Fruit fly (Drosophila melanogaster): Measurements from ENCODE around the gene CG4553.

CG4553 gene

dm6 chr3R:25472635-25473552, 3.8 kb downstream of the CG4553 start, which contains the start of the genes Fur1 and Vps33B (continued):
- TF ChIP-seq abd-A (tag; optimal IDR thresholded peaks at IDR 0.05), result peak; percentile 91
- peak; percentile 92 for TF ChIP-seq jing (GFP tag; optimal IDR thresholded peaks at IDR 0.05)
- TF ChIP-seq CG33557 (GFP tag; optimal IDR thresholded peaks at IDR 0.05), result peak; percentile 94
- peak; percentile 91 for TF ChIP-seq Hey (tag; optimal IDR thresholded peaks at IDR 0.05)
- peak; percentile 92 for TF ChIP-seq p53 (GFP tag; optimal IDR thresholded peaks at IDR 0.05)
- TF ChIP-seq klu (GFP tag; IDR thresholded peaks at IDR 0.05), result peak; percentile 95
- TF ChIP-seq CG13287 (GFP tag; IDR thresholded peaks at IDR 0.05; ENCODE audit: partially characterized antibody), result peak; percentile 80
- peak; percentile 86 for TF ChIP-seq C15 (GFP tag; IDR thresholded peaks at IDR 0.05)
- TF ChIP-seq zf30C (GFP tag; optimal IDR thresholded peaks at IDR 0.05), result no peak
- TF ChIP-seq ems (GFP tag; optimal IDR thresholded peaks at IDR 0.05), result peak; percentile 98
- peak; percentile 93 for TF ChIP-seq esg (GFP tag; conservative IDR thresholded peaks at IDR 0.05)
- peak; percentile 75 for TF ChIP-seq pzg (GFP tag; optimal IDR thresholded peaks at IDR 0.05)
- peak; percentile 94 for TF ChIP-seq lbe (GFP tag; optimal IDR thresholded peaks at IDR 0.05)
- TF ChIP-seq CG1647 (GFP tag; optimal IDR thresholded peaks at IDR 0.05), result peak; percentile 98
- peak; percentile 97 to 98 for TF ChIP-seq Hr51 (GFP tag; optimal IDR thresholded peaks at IDR 0.05)
- TF ChIP-seq fd64A (GFP tag; optimal IDR thresholded peaks at IDR 0.05), result peak; percentile 80
- TF ChIP-seq H2.0 (GFP tag; IDR thresholded peaks at IDR 0.05), result peak; percentile 94
- TF ChIP-seq Fer3 (tag; optimal IDR thresholded peaks at IDR 0.05), result peak; percentile 94
- TF ChIP-seq Dp (GFP tag; optimal IDR thresholded peaks at IDR 0.05), result peak; percentile 32
- TF ChIP-seq mld (GFP tag; IDR thresholded peaks at IDR 0.05; ENCODE audit: partially characterized antibody), result peak; percentile 67; the same call in 1 of the 3 replicates
- TF ChIP-seq CG4328 (GFP tag; optimal IDR thresholded peaks at IDR 0.05), result peak; percentile 96
- peak; percentile 97 for TF ChIP-seq Meics (GFP tag; optimal IDR thresholded peaks at IDR 0.05)
- peak; percentile 92 for TF ChIP-seq CG3838 (GFP tag; optimal IDR thresholded peaks at IDR 0.05)
- TF ChIP-seq CG1832 (GFP tag; optimal IDR thresholded peaks at IDR 0.05), result no peak
- TF ChIP-seq fu2 (GFP tag; optimal IDR thresholded peaks at IDR 0.05), result peak; percentile 98
- peak; percentile 97 for TF ChIP-seq B-H2 (GFP tag; optimal IDR thresholded peaks at IDR 0.05)
- peak; percentile 95 for TF ChIP-seq MBD-R2 (GFP tag; IDR thresholded peaks at IDR 0.05)
- peak; percentile 97 for TF ChIP-seq CG2678 (tag; optimal IDR thresholded peaks at IDR 0.05)
- peak; percentile 99 for TF ChIP-seq ind (GFP tag; optimal IDR thresholded peaks at IDR 0.05)
- TF ChIP-seq gsb (GFP tag; IDR thresholded peaks at IDR 0.05), result peak; percentile 90
- TF ChIP-seq Ptx1 (GFP tag; IDR thresholded peaks at IDR 0.05), result peak; percentile 96
- TF ChIP-seq CG34376 (GFP tag; optimal IDR thresholded peaks at IDR 0.05), result peak; percentile 96
- peak; percentile 85 for TF ChIP-seq CG17802 (tag; optimal IDR thresholded peaks at IDR 0.05)
- peak; percentile 98 for TF ChIP-seq CG12391 (tag; optimal IDR thresholded peaks at IDR 0.05)
- TF ChIP-seq CG4404 (GFP tag; IDR thresholded peaks at IDR 0.05), result peak; percentile 94
- peak; percentile 94 for TF ChIP-seq mirr (GFP tag; optimal IDR thresholded peaks at IDR 0.05)
- TF ChIP-seq Dek (tag; optimal IDR thresholded peaks at IDR 0.05), result peak; percentile 95
- TF ChIP-seq BEAF-32 (GFP tag; optimal IDR thresholded peaks at IDR 0.05), result peak; percentile 90
- TF ChIP-seq Dip3 (GFP tag; optimal IDR thresholded peaks at IDR 0.05), result peak; percentile 98
- peak; percentile 98 for TF ChIP-seq Mad (GFP tag; optimal IDR thresholded peaks at IDR 0.05)
- TF ChIP-seq Sin3A (optimal IDR thresholded peaks at IDR 0.05), result peak; percentile 86
- peak; percentile 93 for TF ChIP-seq salm (tag; optimal IDR thresholded peaks at IDR 0.05)
- TF ChIP-seq bcd (GFP tag; optimal IDR thresholded peaks at IDR 0.05), result peak; percentile 97
- TF ChIP-seq bigmax (GFP tag; optimal IDR thresholded peaks at IDR 0.05), result no peak
- peak; percentile 99 for TF ChIP-seq tio (GFP tag; optimal IDR thresholded peaks at IDR 0.05)
- peak; percentile 89 for TF ChIP-seq jigr1 (GFP tag; IDR thresholded peaks at IDR 0.05)
- TF ChIP-seq Awh (GFP tag; IDR thresholded peaks at IDR 0.05), result peak; percentile 93
- TF ChIP-seq CG15269 (tag; optimal IDR thresholded peaks at IDR 0.05), result peak; percentile 96

All from whole organism, embryonic.